Worm (Caenorhabditis elegans) whole organism, young adult: ENCODE measurements around the gene F45D3.2.

Experiments used
- F22D6.2 ChIP-seq: sonication (generic microtip); optimal IDR thresholded peaks from 2 replicates; lab custom pipeline; 2016; ENCODE audit warnings: mild to moderate bottlenecking, missing genetic modification characterization, missing compliant biosample characterization
- ama-1 ChIP-seq, 3 experiments: fragments of 150-350 bp in 1 of 3; sonication (generic microtip) in 2 of 3; optimal IDR thresholded peaks; 2 replicates each; lab custom pipeline; 2014 to 2018; ENCODE audit warnings: missing biosample characterization in 2 of 3, missing genetic modification characterization in 2 of 3, missing genetic modification reagents in 2 of 3
- ceh-91 ChIP-seq: fragments of 200-800 bp; sonication (Bioruptor generic); IDR thresholded peaks from 2 replicates; pipeline ENCODE4 v1.3.6; 2022; ENCODE audit warnings: missing genetic modification reagents, missing genetic modification characterization, missing compliant biosample characterization
- lag-1 ChIP-seq: fragments of 200-800 bp; sonication (Bioruptor generic); IDR thresholded peaks from 2 replicates; pipeline ENCODE4 v1.3.6; 2022; ENCODE audit warnings: missing genetic modification reagents, missing genetic modification characterization, missing compliant biosample characterization
- mxl-1 ChIP-seq: sonication (generic microtip); optimal IDR thresholded peaks from 2 replicates; lab custom pipeline; 2016; ENCODE audit warnings: missing genetic modification characterization, missing compliant biosample characterization
- rpc-1 ChIP-seq, 2 experiments: fragments of 150-350 bp in 1 of 2; sonication (generic microtip) in 1 of 2; optimal IDR thresholded peaks; 2 replicates each; lab custom pipeline; 2014 to 2018; ENCODE audit warnings: missing biosample characterization in 1 of 2, missing genetic modification characterization in 1 of 2, missing genetic modification reagents in 1 of 2, missing genotype in 1 of 2
- tbp1 ChIP-seq: fragments of 200-800 bp; sonication (Bioruptor generic); optimal IDR thresholded peaks from 2 replicates; lab custom pipeline; 2018; ENCODE audit warnings: mild to moderate bottlenecking, missing genetic modification characterization, missing compliant biosample characterization
- unc-62 ChIP-seq: fragments of 150-350 bp; optimal IDR thresholded peaks from 2 replicates; lab custom pipeline; 2014; ENCODE audit warnings: missing biosample characterization, missing genetic modification reagents, missing genetic modification characterization
- xnd-1 ChIP-seq: sonication (generic microtip); optimal IDR thresholded peaks from 2 replicates; lab custom pipeline; 2016; ENCODE audit warnings: missing genotype, missing genetic modification reagents, missing genetic modification characterization, missing compliant biosample characterization
- ztf-28 ChIP-seq: fragments of 200-800 bp; sonication (Bioruptor generic); IDR thresholded peaks from 2 replicates; pipeline ENCODE4 v1.3.6; 2022; ENCODE audit warnings: missing genetic modification reagents, missing genetic modification characterization, missing compliant biosample characterization

DNA sequence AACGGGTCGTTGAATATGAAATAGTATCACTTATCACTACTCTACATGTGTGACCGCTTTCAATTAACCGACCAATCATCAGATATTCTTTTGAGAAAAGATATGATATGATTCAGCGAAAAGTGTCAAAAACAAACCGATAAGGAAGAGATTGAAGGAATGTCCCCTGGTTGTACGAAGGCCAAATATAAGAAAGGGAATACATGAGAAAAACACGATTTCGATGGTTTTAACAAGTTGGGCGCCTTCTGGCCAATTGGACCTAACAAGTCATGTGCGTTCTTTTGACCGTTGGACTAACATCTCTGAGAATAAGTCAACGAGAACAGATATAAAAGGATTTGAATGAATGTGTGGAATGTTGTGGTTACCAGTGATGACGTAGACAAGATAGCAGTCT, 15.0 kb downstream of the F45D3.2 start:
- no peak for TF ChIP-seq tbp1 (GFP tag; lab: Kevin White, UChicago)
- TF ChIP-seq ceh-91 = no peak
- TF ChIP-seq unc-62 (GFP tag; lab: Kevin White, UChicago) = no peak
- TF ChIP-seq rpc-1 (optimal IDR thresholded peaks at IDR 0.05; lab: Kevin White, UChicago) = no peak
- no peak for TF ChIP-seq rpc-1 (tag; optimal IDR thresholded peaks at IDR 0.05; lab: Kevin White, UChicago)
- TF ChIP-seq xnd-1 = no peak
- TF ChIP-seq lag-1 = no peak
- TF ChIP-seq ama-1 (optimal IDR thresholded peaks at IDR 0.05; lab: Kevin White, UChicago) = no peak
- TF ChIP-seq ama-1 (GFP tag; optimal IDR thresholded peaks at IDR 0.05; lab: Kevin White, UChicago) = no peak
- TF ChIP-seq ztf-28 (GFP tag; lab: Robert Waterston, UW) = no peak
- TF ChIP-seq F22D6.2 (tag; lab: Kevin White, UChicago) = no peak
- no peak for TF ChIP-seq mxl-1 (tag; lab: Kevin White, UChicago)
